Worm (Caenorhabditis elegans) whole organism, midembryonic: ENCODE results near the gene Y69A2AR.31.
A peak's percentile ranks its signal among the peaks of the same experiment; 100 is the strongest.

Experiments used
- T22C8.4 ChIP-seq: fragments of 200-800 bp; sonication (Bioruptor generic); IDR thresholded peaks from 2 replicates; pipeline ENCODE4 v1.3.6; 2022; ENCODE audit warnings: missing genetic modification characterization, missing compliant biosample characterization
- cog-1 ChIP-seq: sonication (generic microtip); optimal IDR thresholded peaks from 2 replicates; lab custom pipeline; 2016; ENCODE audit warnings: missing genetic modification characterization, missing compliant biosample characterization
- flt-1 ChIP-seq: fragments of 200-800 bp; sonication (Bioruptor generic); IDR thresholded peaks from 2 replicates; pipeline ENCODE4 v1.3.6; 2022; ENCODE audit warnings: missing genetic modification characterization, missing compliant biosample characterization
- klf-2 ChIP-seq: fragments of 200-800 bp; sonication (Bioruptor generic); conservative IDR thresholded peaks from 2 replicates; pipeline ENCODE4 v1.3.6; 2022; ENCODE audit warnings: missing genetic modification reagents, missing genetic modification characterization, missing compliant biosample characterization
- med-1 ChIP-seq: sonication (generic microtip); optimal IDR thresholded peaks from 2 replicates; lab custom pipeline; 2017; ENCODE audit warnings: missing genetic modification characterization, mild to moderate bottlenecking, missing compliant biosample characterization, antibody characterized with exemption, missing genetic modification reagents; ENCODE audit not compliant: insufficient read depth
- ref-1 ChIP-seq: fragments of 200-800 bp; sonication (Bioruptor generic); conservative IDR thresholded peaks from 2 replicates; pipeline ENCODE4 v1.3.6; 2022; ENCODE audit warnings: missing genetic modification reagents, missing genetic modification characterization, missing compliant biosample characterization
- tab-1 ChIP-seq: fragments of 200-800 bp; sonication (Bioruptor generic); IDR thresholded peaks from 2 replicates; pipeline ENCODE4 v1.3.6; 2022; ENCODE audit warnings: missing genetic modification characterization, missing compliant biosample characterization
- ztf-23 ChIP-seq: fragments of 200-800 bp; sonication (Bioruptor generic); IDR thresholded peaks from 2 replicates; pipeline ENCODE4 v1.3.6; 2022; ENCODE audit warnings: missing genetic modification reagents, missing genetic modification characterization, missing compliant biosample characterization
- ztf-29 ChIP-seq: fragments of 200-800 bp; sonication (Bioruptor generic); IDR thresholded peaks from 2 replicates; pipeline ENCODE4 v1.3.6; 2022; ENCODE audit warnings: missing genetic modification reagents, missing genetic modification characterization, missing compliant biosample characterization

The Y69A2AR.31 gene

ce11 chrIV:2658733-2659132, 5.1 kb downstream of the Y69A2AR.31 start:
- TF ChIP-seq klf-2 (no peak), tab-1 (no peak), cog-1 (tag; lab: Kevin White, UChicago) (no peak), ref-1 (GFP tag; lab: Robert Waterston, UW) (no peak), T22C8.4 (GFP tag; lab: Robert Waterston, UW) (no peak), flt-1 (GFP tag; lab: Robert Waterston, UW) (no peak)

ce11 chrIV:2657307-2657706, 6.5 kb downstream of the Y69A2AR.31 start:
- TF ChIP-seq T22C8.4 (GFP tag; lab: Robert Waterston, UW) = no peak
- peak; percentile 45; the same call in 1 of the 2 replicates for TF ChIP-seq tab-1
- peak; percentile 78 for TF ChIP-seq flt-1 (GFP tag; lab: Robert Waterston, UW)

ce11 chrIV:2656400-2657139, 7.2 kb downstream of the Y69A2AR.31 start:
- no peak for TF ChIP-seq klf-2
- 0 out of 2 replicates have a peak, but pooled peaks have one; percentile 7 for TF ChIP-seq tab-1

ce11 chrIV:2654965-2655364, 8.8 kb downstream of the Y69A2AR.31 start:
- TF ChIP-seq flt-1 (GFP tag; lab: Robert Waterston, UW) (no peak), cog-1 (tag; lab: Kevin White, UChicago) (no peak), klf-2 (no peak), ref-1 (GFP tag; lab: Robert Waterston, UW) (no peak), ztf-29 (GFP tag; lab: Robert Waterston, UW) (no peak), med-1 (GFP tag; lab: Kevin White, UChicago) (no peak), ztf-23 (GFP tag; lab: Robert Waterston, UW) (no peak), T22C8.4 (GFP tag; lab: Robert Waterston, UW) (no peak), tab-1 (no peak)

DNA sequence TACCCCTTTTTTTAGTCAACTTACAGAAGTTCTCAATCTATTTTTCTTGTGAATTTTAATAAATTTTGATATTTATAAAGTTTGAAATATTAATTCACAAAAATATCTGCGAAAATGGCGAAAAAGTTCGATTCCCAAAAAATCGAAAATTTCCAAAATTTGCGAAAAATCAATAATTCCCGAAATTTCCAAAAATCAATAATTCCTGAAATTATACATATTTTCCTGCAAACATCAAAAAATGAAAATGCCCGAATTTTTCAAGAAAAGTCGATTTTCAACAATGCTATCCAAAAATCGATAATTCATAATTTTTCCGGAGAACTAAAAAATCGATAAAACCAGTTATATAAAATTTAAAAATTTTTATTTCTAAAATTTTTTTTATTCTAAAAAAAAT, 13.8 kb downstream of the Y69A2AR.31 start:
- TF ChIP-seq T22C8.4 (GFP tag; lab: Robert Waterston, UW) (peak; percentile 62), cog-1 (tag; lab: Kevin White, UChicago) (no peak), med-1 (GFP tag; lab: Kevin White, UChicago) (no peak), klf-2 (no peak), ref-1 (GFP tag; lab: Robert Waterston, UW) (no peak), flt-1 (GFP tag; lab: Robert Waterston, UW) (no peak), tab-1 (no peak), ztf-23 (GFP tag; lab: Robert Waterston, UW) (no peak)

DNA sequence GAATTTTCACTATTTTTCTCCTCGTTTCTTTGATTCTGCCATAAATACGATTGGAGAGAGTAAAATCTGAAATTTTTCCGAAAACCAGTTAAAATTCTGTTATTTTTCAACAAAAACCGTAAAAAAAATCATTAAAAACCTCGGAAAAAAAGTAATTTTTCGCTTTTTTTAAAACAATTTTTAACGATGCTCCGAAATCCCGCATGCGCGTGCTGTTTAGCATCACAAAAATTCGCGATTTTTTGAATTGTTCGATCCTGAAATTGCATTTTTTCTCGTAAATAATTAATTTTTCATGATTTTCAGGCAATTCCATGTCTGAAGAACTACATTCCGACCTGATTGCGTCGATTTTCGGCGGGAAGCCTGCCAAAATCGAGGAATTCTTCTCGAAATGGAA, 21.1 kb downstream of the Y69A2AR.31 start, which contains the start of gene ric-8:
ric-8 (plus strand) TSS at position 301 of the 400 bp plus-strand sequence.
- no peak for TF ChIP-seq T22C8.4 (GFP tag; lab: Robert Waterston, UW)
- TF ChIP-seq ztf-23 (GFP tag; lab: Robert Waterston, UW) = no peak
- TF ChIP-seq med-1 (GFP tag; lab: Kevin White, UChicago) = no peak
- no peak for TF ChIP-seq cog-1 (tag; lab: Kevin White, UChicago)
- no peak for TF ChIP-seq ztf-29 (GFP tag; lab: Robert Waterston, UW)
- no peak for TF ChIP-seq tab-1
- no peak for TF ChIP-seq ref-1 (GFP tag; lab: Robert Waterston, UW)

DNA sequence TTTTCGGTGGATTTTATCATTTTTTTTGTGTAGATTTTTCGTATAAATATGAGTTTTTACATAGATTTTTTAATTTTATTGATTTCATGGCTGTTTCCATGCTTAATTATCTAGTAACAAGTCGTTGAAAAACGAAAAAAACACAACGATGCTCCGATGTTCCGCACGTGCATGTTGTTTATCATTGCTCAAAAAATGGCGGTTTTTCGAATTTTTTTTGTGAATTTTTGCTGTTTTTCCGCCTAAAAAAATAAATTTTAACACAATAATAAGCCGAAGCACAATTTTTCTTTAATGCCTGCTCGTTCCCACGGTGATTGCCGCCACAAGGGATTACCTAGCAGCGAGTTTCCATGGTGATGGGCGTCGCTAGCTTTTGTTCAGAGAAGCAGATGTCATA, 21.7 kb downstream of the Y69A2AR.31 start:
- TF ChIP-seq ztf-23 (GFP tag; lab: Robert Waterston, UW) = no peak
- no peak for TF ChIP-seq flt-1 (GFP tag; lab: Robert Waterston, UW)
- TF ChIP-seq klf-2 = no peak
- no peak for TF ChIP-seq cog-1 (tag; lab: Kevin White, UChicago)
- TF ChIP-seq tab-1 = no peak
- no peak for TF ChIP-seq T22C8.4 (GFP tag; lab: Robert Waterston, UW)
- no peak for TF ChIP-seq ztf-29 (GFP tag; lab: Robert Waterston, UW)
- no peak for TF ChIP-seq med-1 (GFP tag; lab: Kevin White, UChicago)
- TF ChIP-seq ref-1 (GFP tag; lab: Robert Waterston, UW) = no peak

DNA sequence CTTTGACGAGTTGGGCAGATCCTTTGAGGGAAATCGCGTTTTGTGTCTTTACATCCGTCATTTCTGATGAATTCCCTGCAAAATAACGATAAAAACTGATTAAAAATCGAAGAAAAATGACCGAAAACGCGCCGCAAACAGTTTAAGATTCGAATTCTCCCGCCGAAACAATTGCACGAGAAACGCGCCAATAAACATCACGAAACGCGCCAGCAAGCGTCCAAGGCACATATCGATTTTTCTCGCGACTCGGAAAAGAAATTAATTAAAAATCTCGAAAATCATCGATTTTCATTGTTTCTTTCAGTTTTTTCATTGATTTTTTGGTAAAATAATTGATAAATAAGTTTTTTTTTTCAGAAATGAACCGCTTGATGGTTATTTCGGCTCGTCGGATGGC, 22.9 kb downstream of the Y69A2AR.31 start, which contains the start of the genes mdf-2 and nduv-3:
mdf-2 (minus strand) TSS at position 176 of the 400 bp plus-strand sequence.
nduv-3 (plus strand) TSS at position 361 of the 400 bp plus-strand sequence.
- no peak for TF ChIP-seq ref-1 (GFP tag; lab: Robert Waterston, UW)
- no peak for TF ChIP-seq cog-1 (tag; lab: Kevin White, UChicago)
- no peak for TF ChIP-seq med-1 (GFP tag; lab: Kevin White, UChicago)
- peak; percentile 85 for TF ChIP-seq T22C8.4 (GFP tag; lab: Robert Waterston, UW)
- no peak for TF ChIP-seq tab-1
- TF ChIP-seq ztf-29 (GFP tag; lab: Robert Waterston, UW) = no peak
- TF ChIP-seq ztf-23 (GFP tag; lab: Robert Waterston, UW) = no peak
- TF ChIP-seq flt-1 (GFP tag; lab: Robert Waterston, UW) = 0 out of 2 replicates have a peak, but pooled peaks have one; percentile 40
- TF ChIP-seq klf-2 = no peak

DNA sequence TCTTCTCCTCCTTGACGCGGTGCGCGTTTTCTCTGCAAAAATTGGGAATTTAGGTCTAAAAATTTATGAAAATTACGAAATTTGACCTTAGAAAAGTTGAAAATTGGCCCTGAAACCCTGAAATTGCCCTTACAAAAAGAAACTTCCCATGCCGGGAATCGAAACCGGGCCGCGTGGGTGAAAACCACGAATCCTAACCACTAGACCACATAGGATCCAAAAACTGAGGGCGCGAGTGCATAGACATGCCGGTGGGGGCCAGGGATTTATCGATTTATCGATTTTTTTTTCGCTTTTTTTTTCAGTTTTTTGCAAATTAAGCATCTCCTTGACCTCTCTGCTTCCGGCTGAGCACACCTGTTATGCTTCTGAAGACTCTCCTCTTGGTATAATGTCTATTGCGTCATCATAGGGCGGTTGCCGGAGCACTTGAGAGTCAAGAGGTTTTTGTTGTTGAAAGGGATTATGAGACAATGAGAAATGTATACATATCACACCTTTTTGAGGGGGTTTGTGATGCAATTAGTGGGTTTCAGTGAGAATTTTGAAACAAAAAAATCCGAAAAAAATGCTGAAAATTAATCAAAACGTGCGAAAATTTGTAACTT, 24.0 kb downstream of the Y69A2AR.31 start:
- TF ChIP-seq ref-1 (GFP tag; lab: Robert Waterston, UW) = peak; percentile 72
- peak; percentile 78; the same call in 1 of the 2 replicates for TF ChIP-seq flt-1 (GFP tag; lab: Robert Waterston, UW)
- peak; percentile 82 for TF ChIP-seq ztf-23 (GFP tag; lab: Robert Waterston, UW)
- peak; percentile 84 for TF ChIP-seq tab-1
- no peak for TF ChIP-seq cog-1 (tag; lab: Kevin White, UChicago)
- TF ChIP-seq klf-2 = peak; percentile 72; the same call in 1 of the 2 replicates
- peak; percentile 99 for TF ChIP-seq T22C8.4 (GFP tag; lab: Robert Waterston, UW)
- peak; percentile 72 for TF ChIP-seq ztf-29 (GFP tag; lab: Robert Waterston, UW)
- no peak for TF ChIP-seq med-1 (GFP tag; lab: Kevin White, UChicago)
